Fruit fly (Drosophila melanogaster) whole organism, adult: ENCODE measurements around the gene RpS10a.

ENCODE experiments used
- CG11617 ChIP-seq: fragments of 200-800 bp; sonication (Bioruptor generic); optimal IDR thresholded peaks from 2 replicates; lab custom pipeline; 2017; ENCODE audit warnings: mild to moderate bottlenecking, missing biosample characterization, missing genetic modification reagents, missing genetic modification characterization
- CG12768 ChIP-seq: fragments of 200-800 bp; sonication (Bioruptor generic); optimal IDR thresholded peaks from 2 replicates; lab custom pipeline; 2017; ENCODE audit warnings: missing biosample characterization, missing genetic modification characterization, mild to moderate bottlenecking, moderate library complexity, missing genetic modification reagents
- bab1 ChIP-seq: fragments of 200-800 bp; sonication (Bioruptor generic); optimal IDR thresholded peaks from 3 replicates; lab custom pipeline; 2019; ENCODE audit warnings: missing biosample characterization, mild to moderate bottlenecking, missing genetic modification characterization, moderate library complexity

dm6 chr3R:27692645-27693307 is 40.2 kb downstream of the RpS10a start:
- no peak for TF ChIP-seq CG11617 (GFP tag; lab: Kevin White, UChicago)
- no peak for TF ChIP-seq bab1 (GFP tag; lab: Kevin White, UChicago)
- no peak for TF ChIP-seq CG12768 (GFP tag; lab: Kevin White, UChicago)
